Worm (Caenorhabditis elegans) whole organism, L1 larva: ENCODE measurements around the gene F44E2.8.

Experiments used
- C04F5.9 ChIP-seq: sonication (generic microtip); optimal IDR thresholded peaks from 2 replicates; lab custom pipeline; 2016; ENCODE audit warnings: missing genetic modification characterization, missing compliant biosample characterization
- C34B4.2 ChIP-seq: sonication (generic microtip); optimal IDR thresholded peaks from 2 replicates; lab custom pipeline; 2017; ENCODE audit warnings: mild to moderate bottlenecking, missing genetic modification characterization, missing compliant biosample characterization
- Y116A8C.19 ChIP-seq: sonication (generic microtip); optimal IDR thresholded peaks from 2 replicates; lab custom pipeline; 2016; ENCODE audit warnings: missing compliant biosample characterization, missing genetic modification characterization, borderline replicate concordance
- ama-1 ChIP-seq: fragments of 150-350 bp; optimal IDR thresholded peaks from 2 replicates; lab custom pipeline; 2014
- blmp-1 ChIP-seq: fragments of 150-350 bp; optimal IDR thresholded peaks from 2 replicates; lab custom pipeline; 2014; ENCODE audit warnings: missing biosample characterization, missing genetic modification characterization
- ceh-8 ChIP-seq: fragments of 200-800 bp; sonication (Bioruptor generic); optimal IDR thresholded peaks from 2 replicates; lab custom pipeline; 2018; ENCODE audit warnings: mild to moderate bottlenecking, missing genetic modification characterization, moderate library complexity, missing compliant biosample characterization
- ceh-90 ChIP-seq: sonication (generic microtip); optimal IDR thresholded peaks from 2 replicates; lab custom pipeline; 2016; ENCODE audit warnings: missing genetic modification characterization, missing compliant biosample characterization
- ces-1 ChIP-seq: fragments of 150-350 bp; optimal IDR thresholded peaks from 2 replicates; lab custom pipeline; 2014; ENCODE audit warnings: missing biosample characterization, missing genetic modification reagents, missing genetic modification characterization
- dpl-1 ChIP-seq, 3 experiments: fragments of 150-350 bp in 2 of 3; sonication (generic microtip) in 1 of 3; optimal IDR thresholded peaks; 2 replicates each; lab custom pipeline; 2014 to 2017; ENCODE audit warnings: missing biosample characterization in 3 of 3, missing genetic modification characterization in 3 of 3, missing genetic modification reagents in 3 of 3
- dsc-1 ChIP-seq: sonication (generic microtip); optimal IDR thresholded peaks from 2 replicates; lab custom pipeline; 2016; ENCODE audit warnings: mild to moderate bottlenecking, missing genetic modification characterization, missing compliant biosample characterization
- efl-1 ChIP-seq, 4 experiments: fragments of 150-350 bp; optimal IDR thresholded peaks in 3 of 4; peaks in 1 of 4; 1 replicate in 1 of 4; 2 replicates in 3 of 4; lab custom pipeline; 2014; ENCODE audit warnings: missing biosample characterization in 2 of 4, missing genetic modification characterization in 2 of 4, missing genetic modification reagents in 2 of 4
- efl-3 ChIP-seq: fragments of 200-800 bp; sonication (Bioruptor generic); optimal IDR thresholded peaks from 2 replicates; lab custom pipeline; 2018; ENCODE audit warnings: mild to moderate bottlenecking, missing genetic modification characterization, missing compliant biosample characterization
- elt-3 ChIP-seq, 6 experiments: fragments of 150-350 bp in 1 of 6; sonication (generic microtip); optimal IDR thresholded peaks; 2 replicates each; lab custom pipeline; 2017 to 2018; ENCODE audit warnings: missing biosample characterization in 6 of 6, missing genetic modification characterization in 6 of 6, inconsistent platforms in 1 of 6
- ets-5 ChIP-seq: fragments of 200-800 bp; sonication (Bioruptor generic); IDR thresholded peaks from 2 replicates; pipeline ENCODE4 v1.3.6; 2022; ENCODE audit warnings: missing genetic modification characterization, missing compliant biosample characterization
- fkh-10 ChIP-seq: sonication (generic microtip); optimal IDR thresholded peaks from 2 replicates; lab custom pipeline; 2017; ENCODE audit warnings: missing biosample characterization, missing genetic modification reagents, missing genetic modification characterization
- fkh-4 ChIP-seq: sonication (generic microtip); optimal IDR thresholded peaks from 2 replicates; lab custom pipeline; 2016; ENCODE audit warnings: missing compliant biosample characterization, missing genetic modification characterization, borderline replicate concordance
- fkh-8 ChIP-seq: sonication (generic microtip); optimal IDR thresholded peaks from 2 replicates; lab custom pipeline; 2016; ENCODE audit warnings: mild to moderate bottlenecking, missing genetic modification characterization, missing compliant biosample characterization
- fos-1 ChIP-seq: fragments of 150-350 bp; optimal IDR thresholded peaks from 2 replicates; lab custom pipeline; 2014; ENCODE audit warnings: missing biosample characterization, missing genetic modification characterization
- grh-1 ChIP-seq: fragments of 200-800 bp; sonication (Bioruptor generic); IDR thresholded peaks from 2 replicates; pipeline ENCODE4 v1.3.6; 2022; ENCODE audit warnings: missing genetic modification reagents, missing genetic modification characterization, missing compliant biosample characterization
- hlh-17 ChIP-seq: fragments of 200-800 bp; sonication (Bioruptor generic); optimal IDR thresholded peaks from 2 replicates; lab custom pipeline; 2018; ENCODE audit warnings: missing genetic modification characterization, mild to moderate bottlenecking, missing compliant biosample characterization, moderate library complexity, borderline replicate concordance
- hlh-4 ChIP-seq: sonication (generic microtip); optimal IDR thresholded peaks from 2 replicates; lab custom pipeline; 2016; ENCODE audit warnings: mild to moderate bottlenecking, missing genetic modification characterization, missing compliant biosample characterization
- hpl-2 ChIP-seq: fragments of 150-350 bp; optimal IDR thresholded peaks from 2 replicates; lab custom pipeline; 2014; ENCODE audit warnings: missing biosample characterization, missing genetic modification reagents, missing genetic modification characterization
- lin-14 ChIP-seq: fragments of 200-800 bp; sonication (Bioruptor generic); optimal IDR thresholded peaks from 2 replicates; lab custom pipeline; 2018; ENCODE audit warnings: mild to moderate bottlenecking, missing genetic modification characterization, moderate library complexity, missing compliant biosample characterization
- lin-35 ChIP-seq, 2 experiments: fragments of 150-350 bp; optimal IDR thresholded peaks; 2 replicates each; lab custom pipeline; 2014; ENCODE audit warnings: missing biosample characterization in 2 of 2, missing genetic modification characterization in 2 of 2, missing genetic modification reagents in 2 of 2
- lin-39 ChIP-seq: fragments of 150-350 bp; optimal IDR thresholded peaks from 2 replicates; lab custom pipeline; 2014; ENCODE audit warnings: missing biosample characterization, missing genetic modification reagents, missing genetic modification characterization
- lsy-2 ChIP-seq, 2 experiments: fragments of 150-350 bp; optimal IDR thresholded peaks; 2 replicates each; lab custom pipeline; 2014; ENCODE audit warnings: missing biosample characterization in 2 of 2, missing genetic modification characterization in 2 of 2
- nhr-12 ChIP-seq: sonication (generic microtip); optimal IDR thresholded peaks from 2 replicates; lab custom pipeline; 2017; ENCODE audit warnings: missing biosample characterization, missing genetic modification characterization
- nhr-237 ChIP-seq: fragments of 150-350 bp; optimal IDR thresholded peaks from 2 replicates; lab custom pipeline; 2014; ENCODE audit warnings: missing biosample characterization, missing genetic modification characterization
- nhr-71 ChIP-seq: sonication (generic microtip); optimal IDR thresholded peaks from 2 replicates; lab custom pipeline; 2016; ENCODE audit warnings: mild to moderate bottlenecking, missing genetic modification characterization, moderate library complexity, missing compliant biosample characterization
- nhr-76 ChIP-seq: sonication (generic microtip); optimal IDR thresholded peaks from 2 replicates; lab custom pipeline; 2017; ENCODE audit warnings: missing biosample characterization, missing genetic modification characterization
- nhr-77 ChIP-seq: fragments of 150-350 bp; optimal IDR thresholded peaks from 2 replicates; lab custom pipeline; 2014; ENCODE audit warnings: missing biosample characterization, missing genetic modification characterization
- nhr-85 ChIP-seq: sonication (generic microtip); peaks from one replicate; lab custom pipeline; 2016; ENCODE audit warnings: missing genetic modification characterization, inconsistent platforms, missing compliant biosample characterization
- pag-3 ChIP-seq: sonication (generic microtip); optimal IDR thresholded peaks from 2 replicates; lab custom pipeline; 2017; ENCODE audit warnings: missing genetic modification characterization, mild to moderate bottlenecking, missing compliant biosample characterization, antibody characterized with exemption, borderline replicate concordance; ENCODE audit not compliant: insufficient read depth
- pax-3 ChIP-seq: fragments of 200-800 bp; sonication (Bioruptor generic); optimal IDR thresholded peaks from 2 replicates; lab custom pipeline; 2018; ENCODE audit warnings: mild to moderate bottlenecking, missing genetic modification characterization, moderate library complexity, missing compliant biosample characterization
- pqm-1 ChIP-seq: sonication (generic microtip); optimal IDR thresholded peaks from 3 replicates; lab custom pipeline; 2017; ENCODE audit warnings: missing biosample characterization, missing genetic modification characterization
- skn-1 ChIP-seq: fragments of 150-350 bp; optimal IDR thresholded peaks from 2 replicates; lab custom pipeline; 2014; ENCODE audit warnings: missing biosample characterization, missing genetic modification characterization
- snpc-4 ChIP-seq: fragments of 150-350 bp; optimal IDR thresholded peaks from 2 replicates; lab custom pipeline; 2014; ENCODE audit warnings: missing biosample characterization, missing genetic modification characterization
- snu-23 ChIP-seq: sonication (generic microtip); optimal IDR thresholded peaks from 2 replicates; lab custom pipeline; 2016; ENCODE audit warnings: missing genetic modification characterization, missing compliant biosample characterization
- sup-37 ChIP-seq: fragments of 200-800 bp; sonication (Bioruptor generic); optimal IDR thresholded peaks from 2 replicates; lab custom pipeline; 2018; ENCODE audit warnings: mild to moderate bottlenecking, missing genetic modification characterization, missing compliant biosample characterization
- unc-30 ChIP-seq: sonication (generic microtip); optimal IDR thresholded peaks from 2 replicates; lab custom pipeline; 2017; ENCODE audit warnings: missing biosample characterization, missing genetic modification characterization
- unc-98 ChIP-seq: fragments of 200-800 bp; sonication (Bioruptor generic); IDR thresholded peaks from 2 replicates; pipeline ENCODE4 v1.3.6; 2022; ENCODE audit warnings: missing genetic modification characterization, missing compliant biosample characterization

F44E2.8 gene

DNA sequence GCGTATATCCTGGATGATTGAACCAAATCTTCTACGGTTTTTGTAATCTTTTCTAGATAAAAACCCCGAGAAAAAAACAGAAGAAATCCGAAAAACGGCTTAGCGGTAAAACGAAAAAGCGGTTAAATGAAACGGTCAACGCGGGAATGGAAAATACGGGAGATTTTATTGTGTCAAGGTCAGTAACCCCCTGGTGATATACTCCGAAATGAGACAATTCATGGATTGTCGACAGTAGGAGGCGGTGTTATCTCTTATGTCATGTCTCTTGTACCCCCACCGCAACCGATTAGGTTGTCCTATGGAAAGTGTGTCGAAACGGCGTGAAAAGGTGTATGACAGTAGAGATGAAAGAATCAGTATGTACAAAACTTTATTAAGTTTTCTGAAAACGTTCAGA is 5.5 kb downstream of the F44E2.8 start:
- TF ChIP-seq ces-1 (GFP tag; lab: Kevin White, UChicago) (no peak), blmp-1 (tag; lab: Kevin White, UChicago) (peak; percentile 81)

DNA sequence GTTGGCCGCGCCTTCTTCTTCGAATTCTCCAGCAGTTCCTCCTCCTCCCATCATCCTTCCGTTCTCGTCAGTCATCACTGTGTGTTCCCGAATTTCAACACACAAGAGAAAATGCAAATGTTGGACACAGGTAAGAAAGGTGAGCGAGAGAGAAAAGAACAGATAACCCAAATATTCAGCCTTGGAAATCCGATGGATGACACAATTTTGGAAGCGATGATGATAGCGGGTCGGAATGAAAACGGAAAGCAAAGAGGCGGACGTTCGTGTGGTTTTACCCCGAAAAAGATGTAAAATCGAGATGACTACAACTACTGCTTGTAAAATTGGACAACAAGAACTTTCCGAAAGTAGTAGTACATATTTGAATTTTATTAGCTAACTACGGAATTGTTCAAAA is 9.9 kb downstream of the F44E2.8 start:
- TF ChIP-seq grh-1 (GFP tag; lab: Robert Waterston, UW) (no peak), blmp-1 (tag; lab: Kevin White, UChicago) (peak; percentile 73)

DNA sequence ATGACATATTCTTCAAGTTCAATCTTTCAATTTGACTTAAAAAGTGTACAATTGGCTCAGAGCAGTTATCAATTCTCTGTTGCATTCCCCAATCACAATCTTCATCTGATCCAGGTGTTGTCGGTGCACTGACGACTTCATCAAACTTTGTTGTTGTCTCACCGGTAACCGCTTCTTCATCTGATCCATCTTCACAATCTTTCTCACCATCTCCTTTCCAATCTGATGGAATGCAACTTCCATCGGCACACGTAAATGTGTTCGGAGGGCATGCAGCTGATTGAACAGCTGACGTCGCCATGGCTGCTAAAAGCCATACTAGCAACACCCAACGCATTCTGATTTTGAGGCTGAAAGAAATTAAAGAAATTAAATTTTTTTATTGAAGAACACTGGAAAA is 11.6 kb downstream of the F44E2.8 start, which contains the start of gene F44E2.4:
F44E2.4 (minus strand) TSS at position 350 of the 400 bp plus-strand sequence.
- TF ChIP-seq grh-1 (GFP tag; lab: Robert Waterston, UW) (no peak), pag-3 (tag; lab: Kevin White, UChicago) (no peak), pqm-1 (tag; lab: Kevin White, UChicago) (no peak), ceh-8 (GFP tag; lab: Kevin White, UChicago) (no peak), ets-5 (no peak), nhr-76 (tag; lab: Kevin White, UChicago) (no peak), sup-37 (GFP tag; lab: Kevin White, UChicago) (no peak), lin-14 (GFP tag; lab: Kevin White, UChicago) (no peak), efl-3 (no peak), ceh-90 (no peak), nhr-71 (no peak), lin-35 (GFP tag; optimal IDR thresholded peaks at IDR 0.05; lab: Kevin White, UChicago) (no peak), C34B4.2 (tag; lab: Kevin White, UChicago) (no peak), unc-30 (tag; lab: Kevin White, UChicago) (no peak), fkh-4 (tag; lab: Kevin White, UChicago) (no peak)

DNA sequence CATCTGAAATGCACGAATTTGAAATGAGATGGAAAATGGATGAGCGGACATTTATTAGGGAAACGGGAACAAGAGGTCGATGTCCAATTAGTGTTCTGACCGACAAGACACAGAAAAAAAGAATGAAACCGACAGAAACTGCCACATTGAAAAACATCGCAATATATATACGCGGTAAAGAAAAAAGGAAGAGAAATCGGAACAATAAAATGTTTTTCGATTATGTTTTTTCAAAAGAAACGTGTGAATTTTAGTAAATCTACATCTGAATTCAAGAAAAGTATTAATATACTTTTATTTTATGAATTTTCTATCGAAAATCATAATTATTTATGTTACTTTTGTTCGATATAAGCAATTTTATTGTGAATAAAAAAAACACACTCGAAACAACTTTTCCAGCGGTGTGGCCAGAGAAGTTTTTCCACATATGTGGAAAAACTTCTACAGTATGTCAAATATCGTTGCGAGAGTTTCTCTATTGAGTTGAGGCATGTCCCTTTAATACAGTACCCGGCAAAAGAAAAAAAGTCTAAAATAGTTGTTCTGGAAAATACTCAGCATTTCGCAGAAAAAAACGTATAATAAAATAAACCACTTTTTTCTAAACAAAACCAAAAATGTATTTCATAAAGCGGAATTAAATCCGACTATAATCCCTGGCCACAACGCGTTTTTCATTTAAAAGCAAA is 18.5 kb downstream of the F44E2.8 start, which contains the start of gene F44E2.10:
F44E2.10 (minus strand) TSS at position 51 of the 692 bp plus-strand sequence.
- TF ChIP-seq ces-1 (GFP tag; lab: Kevin White, UChicago) = no peak
- no peak for TF ChIP-seq unc-98 (GFP tag; lab: Robert Waterston, UW)
- no peak for TF ChIP-seq nhr-71
- TF ChIP-seq lin-39 (tag; lab: Kevin White, UChicago) = no peak
- TF ChIP-seq C04F5.9 (tag; lab: Kevin White, UChicago) = no peak
- no peak for TF ChIP-seq hlh-4 (tag; lab: Kevin White, UChicago)
- TF ChIP-seq, all 84 proteins: peak for 0

DNA sequence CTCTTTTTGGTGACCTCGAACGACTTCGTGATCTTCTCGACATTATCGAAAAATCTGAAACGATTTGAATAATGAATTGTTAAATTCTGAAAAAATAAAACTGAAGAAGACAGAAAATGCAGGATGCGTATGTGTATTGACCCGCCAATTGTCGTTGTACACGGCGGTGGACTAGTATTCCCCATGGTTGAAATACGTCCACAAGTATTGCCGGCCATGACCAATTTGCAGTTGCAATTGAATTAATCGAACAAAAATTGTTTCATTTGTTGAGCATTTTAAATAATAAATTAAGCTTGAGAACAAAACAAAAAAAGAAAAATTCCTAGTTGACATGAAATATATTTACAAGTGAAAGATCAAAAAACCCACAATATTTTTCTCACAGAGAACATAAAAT is 20.4 kb downstream of the F44E2.8 start, which contains the start of gene F44E2.3:
F44E2.3 (minus strand) TSS at position 61 of the 400 bp plus-strand sequence.
- TF ChIP-seq skn-1 = no peak
- no peak for TF ChIP-seq elt-3 (tag; optimal IDR thresholded peaks at IDR 0.05; lab: Kevin White, UChicago)
- no peak for TF ChIP-seq hlh-17 (GFP tag; lab: Kevin White, UChicago)
- no peak for TF ChIP-seq nhr-85 (tag; lab: Kevin White, UChicago)
- no peak for TF ChIP-seq fos-1 (tag; lab: Kevin White, UChicago)
- TF ChIP-seq snpc-4 (tag; lab: Kevin White, UChicago) = no peak
- no peak for TF ChIP-seq Y116A8C.19 (tag; lab: Kevin White, UChicago)
- TF ChIP-seq pax-3 (tag; lab: Kevin White, UChicago) = no peak
- TF ChIP-seq nhr-12 (tag; lab: Kevin White, UChicago) = no peak
- no peak for TF ChIP-seq ceh-90
- TF ChIP-seq nhr-237 (tag; lab: Kevin White, UChicago) = no peak
- no peak for TF ChIP-seq fkh-10 (GFP tag; lab: Kevin White, UChicago)
- TF ChIP-seq nhr-76 (tag; lab: Kevin White, UChicago) = no peak
- peak; percentile 28 for TF ChIP-seq efl-1 (optimal IDR thresholded peaks at IDR 0.05; lab: Kevin White, UChicago)
- peak in 1 of 2 experiments; percentile 28 for TF ChIP-seq efl-1 (GFP tag; optimal IDR thresholded peaks at IDR 0.05 in 1 of 2; lab: Kevin White, UChicago)
- TF ChIP-seq C34B4.2 (tag; lab: Kevin White, UChicago) = no peak
- TF ChIP-seq ama-1 (lab: Kevin White, UChicago) = no peak
- peak in 2 of 3 experiments; percentile 18 to 42 for TF ChIP-seq dpl-1 (GFP tag; optimal IDR thresholded peaks at IDR 0.05; lab: Kevin White, UChicago)
- no peak for TF ChIP-seq dsc-1 (tag; lab: Kevin White, UChicago)
- TF ChIP-seq pag-3 (tag; lab: Kevin White, UChicago) = no peak
- no peak for TF ChIP-seq snu-23 (GFP tag; lab: Kevin White, UChicago)
- no peak for TF ChIP-seq fkh-4 (tag; lab: Kevin White, UChicago)
- TF ChIP-seq lsy-2 (tag; optimal IDR thresholded peaks at IDR 0.05; lab: Kevin White, UChicago) = no peak
- TF ChIP-seq ets-5 = no peak
- TF ChIP-seq hlh-4 (tag; lab: Kevin White, UChicago) = no peak
- TF ChIP-seq hpl-2 (GFP tag; lab: Kevin White, UChicago) = no peak
- no peak for TF ChIP-seq nhr-77
- TF ChIP-seq fkh-8 (tag; lab: Kevin White, UChicago) = no peak
